Worm (Caenorhabditis elegans): ENCODE measurements around the gene Y40A1A.3.

The Y40A1A.3 gene

ce11 chrX:1974699-1975098 is 23.1 kb downstream of the Y40A1A.3 start, which contains the start of gene F52D2.5:
TSS of gene F52D2.5 (minus strand) at chrX:1974799.
- no peak for TF ChIP-seq ztf-4 (tag; optimal IDR thresholded peaks at IDR 0.05)
- no peak for TF ChIP-seq lin-15B (tag; optimal IDR thresholded peaks at IDR 0.05)
- TF ChIP-seq mml-1 (tag; optimal IDR thresholded peaks at IDR 0.05), result no peak
- TF ChIP-seq nhr-237 (tag; optimal IDR thresholded peaks at IDR 0.05), result no peak
- no peak for TF ChIP-seq ceh-82 (tag; optimal IDR thresholded peaks at IDR 0.05)
- no peak for TF ChIP-seq nhr-25 (tag; optimal IDR thresholded peaks at IDR 0.05)
- TF ChIP-seq eor-1 (tag; optimal IDR thresholded peaks at IDR 0.05), result no peak
- no peak for TF ChIP-seq tbx-2 (tag; optimal IDR thresholded peaks at IDR 0.05)
- TF ChIP-seq ztf-11 (tag; optimal IDR thresholded peaks at IDR 0.05), result no peak
- no peak for TF ChIP-seq ceh-16 (tag; optimal IDR thresholded peaks at IDR 0.05)
- TF ChIP-seq unc-39 (tag; optimal IDR thresholded peaks at IDR 0.05), result no peak
- TF ChIP-seq nhr-76 (tag; optimal IDR thresholded peaks at IDR 0.05), result no peak
- TF ChIP-seq sea-2 (GFP tag; optimal IDR thresholded peaks at IDR 0.05), result no peak
- TF ChIP-seq nhr-77 (tag; optimal IDR thresholded peaks at IDR 0.05), result no peak
- TF ChIP-seq pqm-1 (tag; optimal IDR thresholded peaks at IDR 0.05), result no peak

ce11 chrX:1972766-1973165 is 25.1 kb downstream of the Y40A1A.3 start:
- no peak for TF ChIP-seq sea-2 (GFP tag; optimal IDR thresholded peaks at IDR 0.05)
- TF ChIP-seq nhr-12 (tag; optimal IDR thresholded peaks at IDR 0.05), result no peak
- no peak for TF ChIP-seq fkh-2 (tag; optimal IDR thresholded peaks at IDR 0.05)
- TF ChIP-seq aly-2 (tag; optimal IDR thresholded peaks at IDR 0.05), result no peak

ce11 chrX:1971647-1972046 is 26.2 kb downstream of the Y40A1A.3 start:
- TF ChIP-seq ztf-11 (tag; optimal IDR thresholded peaks at IDR 0.05), result no peak
- no peak for TF ChIP-seq nhr-43 (tag; optimal IDR thresholded peaks at IDR 0.05; ENCODE audit: poor library complexity, severe bottlenecking)
- TF ChIP-seq ceh-16 (tag; optimal IDR thresholded peaks at IDR 0.05), result no peak
- no peak for TF ChIP-seq egl-5 (tag; optimal IDR thresholded peaks at IDR 0.05)
- no peak for TF ChIP-seq mml-1 (tag; optimal IDR thresholded peaks at IDR 0.05)
- no peak for TF ChIP-seq lin-15B (tag; optimal IDR thresholded peaks at IDR 0.05)
- no peak for TF ChIP-seq nhr-12 (tag; optimal IDR thresholded peaks at IDR 0.05)
- no peak for TF ChIP-seq nfya-1 (tag; optimal IDR thresholded peaks at IDR 0.05; ENCODE audit: insufficient read depth)
- TF ChIP-seq nhr-76 (tag; optimal IDR thresholded peaks at IDR 0.05), result no peak
- no peak for TF ChIP-seq mdl-1 (tag; optimal IDR thresholded peaks at IDR 0.05)
- TF ChIP-seq elt-3 (tag; optimal IDR thresholded peaks at IDR 0.05), result no peak
- TF ChIP-seq skn-1 (tag; optimal IDR thresholded peaks at IDR 0.05), result no peak
- TF ChIP-seq lin-39 (tag; optimal IDR thresholded peaks at IDR 0.05), result no peak

- TF ChIP-seq nfya-1 (tag; optimal IDR thresholded peaks at IDR 0.05; ENCODE audit: insufficient read depth), result no peak
- no peak for TF ChIP-seq tbx-2 (tag; optimal IDR thresholded peaks at IDR 0.05)
- no peak for TF ChIP-seq nhr-76 (tag; optimal IDR thresholded peaks at IDR 0.05)
- TF ChIP-seq aly-2 (tag; optimal IDR thresholded peaks at IDR 0.05), result no peak
- TF ChIP-seq mml-1 (tag; optimal IDR thresholded peaks at IDR 0.05), result no peak
- no peak for TF ChIP-seq ztf-11 (tag; optimal IDR thresholded peaks at IDR 0.05)
Observed at ce11 chrX:1969575-1969974, 28.3 kb downstream of the Y40A1A.3 start, which contains the start of gene str-79. TSS of gene str-79 (plus strand) at chrX:1969875.

ce11 chrX:1964828-1965227 is 33.0 kb downstream of the Y40A1A.3 start:
- no peak for TF ChIP-seq nhr-25 (tag; optimal IDR thresholded peaks at IDR 0.05)
- peak; percentile 45 for TF ChIP-seq ceh-28 (tag; optimal IDR thresholded peaks at IDR 0.05)
- peak; percentile 21 for TF ChIP-seq lin-39 (tag; optimal IDR thresholded peaks at IDR 0.05)
- peak; percentile 67 for TF ChIP-seq pha-4 (tag; optimal IDR thresholded peaks at IDR 0.05)
- TF ChIP-seq ztf-11 (tag; optimal IDR thresholded peaks at IDR 0.05), result no peak
- TF ChIP-seq nfya-1 (tag; optimal IDR thresholded peaks at IDR 0.05; ENCODE audit: insufficient read depth), result peak; percentile 65
- peak; percentile 41 for TF ChIP-seq skn-1 (tag; optimal IDR thresholded peaks at IDR 0.05)
- no peak for TF ChIP-seq fkh-2 (tag; optimal IDR thresholded peaks at IDR 0.05)
- peak; percentile 0 for TF ChIP-seq pqm-1 (tag; optimal IDR thresholded peaks at IDR 0.05)
- TF ChIP-seq nhr-23 (tag; optimal IDR thresholded peaks at IDR 0.05), result peak; percentile 42
- peak; percentile 97 for TF ChIP-seq hmg-11 (tag; optimal IDR thresholded peaks at IDR 0.05)
- peak; percentile 21 for TF ChIP-seq nhr-43 (tag; optimal IDR thresholded peaks at IDR 0.05; ENCODE audit: poor library complexity, severe bottlenecking)
- TF ChIP-seq ceh-9 (tag; optimal IDR thresholded peaks at IDR 0.05), result no peak
- peak; percentile 22 for TF ChIP-seq elt-2 (tag; optimal IDR thresholded peaks at IDR 0.05)
- no peak for TF ChIP-seq ceh-82 (tag; optimal IDR thresholded peaks at IDR 0.05)
- peak; percentile 26 for TF ChIP-seq lin-15B (tag; optimal IDR thresholded peaks at IDR 0.05)

All from whole organism, L3 larva.